Worm (Caenorhabditis elegans): ENCODE data around the gene irld-22.

DNA sequence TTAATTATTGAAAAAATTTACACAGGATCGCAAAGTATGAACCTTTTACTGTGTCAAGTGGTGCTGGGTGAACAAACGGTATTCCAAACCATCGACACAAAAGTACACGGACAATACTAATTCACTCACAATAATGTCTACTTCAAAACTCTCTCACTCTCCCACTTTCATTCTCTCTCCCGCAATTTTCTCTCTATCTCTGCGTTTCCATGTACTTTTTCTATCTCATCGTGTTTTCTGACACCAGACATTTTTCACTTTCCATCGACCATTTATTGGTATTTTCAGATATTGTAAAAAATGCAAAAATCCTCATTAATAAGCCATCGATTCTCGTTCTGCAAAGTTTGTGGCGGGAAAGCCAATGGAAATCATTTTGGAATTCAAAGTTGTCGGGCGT is 5.8 kb upstream of the irld-22 start, which contains the start of gene nhr-156:
- TF ChIP-seq jun-1 (tag; optimal IDR thresholded peaks at IDR 0.05) (no peak), pqm-1 (tag; optimal IDR thresholded peaks at IDR 0.05) (no peak)
